Worm (Caenorhabditis elegans): ENCODE data around the gene emb-8.
A peak's percentile ranks its signal among the peaks of the same experiment; 100 is the strongest.

DNA sequence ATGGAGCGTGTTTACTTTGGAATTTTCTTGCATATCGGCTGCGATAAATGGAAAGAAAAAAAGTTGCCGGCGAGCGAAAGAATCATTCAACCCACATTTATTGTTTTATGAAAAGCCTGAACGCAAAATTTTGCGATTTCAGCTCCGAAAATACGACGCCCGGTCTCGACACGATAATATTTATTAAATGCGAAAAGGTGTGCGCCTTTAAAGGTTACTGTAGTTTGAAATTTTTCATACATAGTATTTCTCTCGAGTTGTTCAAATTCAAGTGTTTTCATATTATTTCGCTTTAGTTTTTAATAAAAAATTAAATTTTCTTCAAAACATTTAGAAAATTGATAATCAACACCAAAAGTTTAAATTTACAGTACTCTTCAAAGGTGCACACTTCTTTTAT, 9.5 kb upstream of the emb-8 start, which contains the start of gene syx-16:
- TF ChIP-seq sea-2 (GFP tag; IDR thresholded peaks at IDR 0.05), result no peak
- no peak for TF ChIP-seq bed-2 (GFP tag; IDR thresholded peaks at IDR 0.05)
- no peak for TF ChIP-seq bed-1 (GFP tag; IDR thresholded peaks at IDR 0.05)
- TF ChIP-seq egl-44 (GFP tag; IDR thresholded peaks at IDR 0.05), result no peak
- TF ChIP-seq snpc-4 (GFP tag; optimal IDR thresholded peaks at IDR 0.05), result no peak
- no peak for TF ChIP-seq snpc-4 (tag; optimal IDR thresholded peaks at IDR 0.05)
- TF ChIP-seq F49E8.2 (tag; optimal IDR thresholded peaks at IDR 0.05; ENCODE audit: insufficient read depth), result no peak
- peak; percentile 27; the same call in 1 of the 2 replicates for TF ChIP-seq dox-1 (GFP tag; IDR thresholded peaks at IDR 0.05)
- no peak for TF ChIP-seq ztf-3 (GFP tag; optimal IDR thresholded peaks at IDR 0.05)
- TF ChIP-seq nfyb-1 (GFP tag; IDR thresholded peaks at IDR 0.05), result no peak

All from whole organism, young adult.